Worm (Caenorhabditis elegans) whole organism, L1 larva: ENCODE data around the gene T02B11.3.

Experiments
- C16A3.4 ChIP-seq: fragments of 150-350 bp; optimal IDR thresholded peaks from 2 replicates; lab custom pipeline; 2014; ENCODE audit warnings: missing biosample characterization, missing genetic modification characterization
- Y116A8C.19 ChIP-seq: sonication (generic microtip); optimal IDR thresholded peaks from 2 replicates; lab custom pipeline; 2016; ENCODE audit warnings: missing compliant biosample characterization, missing genetic modification characterization, borderline replicate concordance
- alr-1 ChIP-seq: fragments of 200-800 bp; sonication (Bioruptor generic); optimal IDR thresholded peaks from 2 replicates; lab custom pipeline; 2018; ENCODE audit warnings: borderline replicate concordance, mild to moderate bottlenecking, missing genetic modification characterization, missing compliant biosample characterization
- ceh-63 ChIP-seq: fragments of 200-800 bp; sonication (Bioruptor generic); optimal IDR thresholded peaks from 2 replicates; lab custom pipeline; 2018; ENCODE audit warnings: mild to moderate bottlenecking, missing genetic modification characterization, missing compliant biosample characterization
- ceh-8 ChIP-seq: fragments of 200-800 bp; sonication (Bioruptor generic); optimal IDR thresholded peaks from 2 replicates; lab custom pipeline; 2018; ENCODE audit warnings: mild to moderate bottlenecking, missing genetic modification characterization, moderate library complexity, missing compliant biosample characterization
- ces-1 ChIP-seq: fragments of 150-350 bp; optimal IDR thresholded peaks from 2 replicates; lab custom pipeline; 2014; ENCODE audit warnings: missing biosample characterization, missing genetic modification reagents, missing genetic modification characterization
- dsc-1 ChIP-seq: sonication (generic microtip); optimal IDR thresholded peaks from 2 replicates; lab custom pipeline; 2016; ENCODE audit warnings: mild to moderate bottlenecking, missing genetic modification characterization, missing compliant biosample characterization
- egl-13 ChIP-seq: sonication (generic microtip); optimal IDR thresholded peaks from 2 replicates; lab custom pipeline; 2016; ENCODE audit warnings: missing genotype, missing genetic modification reagents, missing genetic modification characterization, missing compliant biosample characterization
- egl-27 ChIP-seq, 2 experiments: fragments of 150-350 bp in 1 of 2; sonication (generic microtip); optimal IDR thresholded peaks; 3 replicates each; lab custom pipeline; 2017 to 2018; ENCODE audit warnings: missing biosample characterization in 2 of 2, missing genetic modification characterization in 2 of 2, missing genetic modification reagents in 2 of 2
- elt-2 ChIP-seq: sonication (generic microtip); optimal IDR thresholded peaks from 2 replicates; lab custom pipeline; 2016; ENCODE audit warnings: missing genetic modification characterization, mild to moderate bottlenecking, inconsistent platforms, missing compliant biosample characterization, missing genetic modification reagents
- elt-3 ChIP-seq, 6 experiments: fragments of 150-350 bp in 1 of 6; sonication (generic microtip); optimal IDR thresholded peaks; 2 replicates each; lab custom pipeline; 2017 to 2018; ENCODE audit warnings: missing biosample characterization in 6 of 6, missing genetic modification characterization in 6 of 6, inconsistent platforms in 1 of 6
- ets-5 ChIP-seq: fragments of 200-800 bp; sonication (Bioruptor generic); IDR thresholded peaks from 2 replicates; pipeline ENCODE4 v1.3.6; 2022; ENCODE audit warnings: missing genetic modification characterization, missing compliant biosample characterization
- fkh-10 ChIP-seq: sonication (generic microtip); optimal IDR thresholded peaks from 2 replicates; lab custom pipeline; 2017; ENCODE audit warnings: missing biosample characterization, missing genetic modification reagents, missing genetic modification characterization
- fos-1 ChIP-seq: fragments of 150-350 bp; optimal IDR thresholded peaks from 2 replicates; lab custom pipeline; 2014; ENCODE audit warnings: missing biosample characterization, missing genetic modification characterization
- grh-1 ChIP-seq: fragments of 200-800 bp; sonication (Bioruptor generic); IDR thresholded peaks from 2 replicates; pipeline ENCODE4 v1.3.6; 2022; ENCODE audit warnings: missing genetic modification reagents, missing genetic modification characterization, missing compliant biosample characterization
- hlh-4 ChIP-seq: sonication (generic microtip); optimal IDR thresholded peaks from 2 replicates; lab custom pipeline; 2016; ENCODE audit warnings: mild to moderate bottlenecking, missing genetic modification characterization, missing compliant biosample characterization
- hpl-2 ChIP-seq: fragments of 150-350 bp; optimal IDR thresholded peaks from 2 replicates; lab custom pipeline; 2014; ENCODE audit warnings: missing biosample characterization, missing genetic modification reagents, missing genetic modification characterization
- irx-1 ChIP-seq: sonication (generic microtip); optimal IDR thresholded peaks from 2 replicates; lab custom pipeline; 2016; ENCODE audit warnings: missing genetic modification characterization, missing compliant biosample characterization
- jun-1 ChIP-seq: fragments of 150-350 bp; optimal IDR thresholded peaks from 2 replicates; lab custom pipeline; 2014; ENCODE audit warnings: missing biosample characterization, missing genetic modification reagents, missing genetic modification characterization
- lin-14 ChIP-seq: fragments of 200-800 bp; sonication (Bioruptor generic); optimal IDR thresholded peaks from 2 replicates; lab custom pipeline; 2018; ENCODE audit warnings: mild to moderate bottlenecking, missing genetic modification characterization, moderate library complexity, missing compliant biosample characterization
- lir-3 ChIP-seq: sonication (generic microtip); optimal IDR thresholded peaks from 2 replicates; lab custom pipeline; 2016; ENCODE audit warnings: mild to moderate bottlenecking, missing genetic modification characterization, moderate library complexity, missing compliant biosample characterization; ENCODE audit not compliant: poor library complexity
- lsy-2 ChIP-seq, 2 experiments: fragments of 150-350 bp; optimal IDR thresholded peaks; 2 replicates each; lab custom pipeline; 2014; ENCODE audit warnings: missing biosample characterization in 2 of 2, missing genetic modification characterization in 2 of 2
- mab-9 ChIP-seq: fragments of 200-800 bp; sonication (Bioruptor generic); IDR thresholded peaks from 2 replicates; pipeline ENCODE4 v1.3.6; 2022; ENCODE audit warnings: missing genetic modification reagents, missing genetic modification characterization, missing compliant biosample characterization
- mep-1 ChIP-seq: fragments of 150-350 bp; optimal IDR thresholded peaks from 2 replicates; lab custom pipeline; 2014; ENCODE audit warnings: missing biosample characterization, missing genetic modification characterization
- nhr-12 ChIP-seq: sonication (generic microtip); optimal IDR thresholded peaks from 2 replicates; lab custom pipeline; 2017; ENCODE audit warnings: missing biosample characterization, missing genetic modification characterization
- nhr-19 ChIP-seq: fragments of 200-800 bp; sonication (Bioruptor generic); conservative IDR thresholded peaks from 2 replicates; pipeline ENCODE4 v1.3.6; 2022; ENCODE audit warnings: missing genetic modification characterization, missing compliant biosample characterization
- nhr-20 ChIP-seq: sonication (generic microtip); optimal IDR thresholded peaks from 2 replicates; lab custom pipeline; 2016; ENCODE audit warnings: mild to moderate bottlenecking, missing genetic modification characterization, missing compliant biosample characterization
- nhr-28 ChIP-seq: fragments of 150-350 bp; optimal IDR thresholded peaks from 2 replicates; lab custom pipeline; 2014; ENCODE audit warnings: missing biosample characterization, missing genetic modification characterization
- nhr-71 ChIP-seq: sonication (generic microtip); optimal IDR thresholded peaks from 2 replicates; lab custom pipeline; 2016; ENCODE audit warnings: mild to moderate bottlenecking, missing genetic modification characterization, moderate library complexity, missing compliant biosample characterization
- nhr-77 ChIP-seq: fragments of 150-350 bp; optimal IDR thresholded peaks from 2 replicates; lab custom pipeline; 2014; ENCODE audit warnings: missing biosample characterization, missing genetic modification characterization
- nhr-85 ChIP-seq: sonication (generic microtip); peaks from one replicate; lab custom pipeline; 2016; ENCODE audit warnings: missing genetic modification characterization, inconsistent platforms, missing compliant biosample characterization
- nhr-90 ChIP-seq: sonication (generic microtip); optimal IDR thresholded peaks from 2 replicates; lab custom pipeline; 2016; ENCODE audit warnings: mild to moderate bottlenecking, missing genetic modification characterization, missing compliant biosample characterization; ENCODE audit not compliant: poor library complexity
- pax-3 ChIP-seq: fragments of 200-800 bp; sonication (Bioruptor generic); optimal IDR thresholded peaks from 2 replicates; lab custom pipeline; 2018; ENCODE audit warnings: mild to moderate bottlenecking, missing genetic modification characterization, moderate library complexity, missing compliant biosample characterization
- pqm-1 ChIP-seq: sonication (generic microtip); optimal IDR thresholded peaks from 3 replicates; lab custom pipeline; 2017; ENCODE audit warnings: missing biosample characterization, missing genetic modification characterization
- rnt-1 ChIP-seq: sonication (generic microtip); optimal IDR thresholded peaks from 2 replicates; lab custom pipeline; 2016; ENCODE audit warnings: mild to moderate bottlenecking, missing genetic modification characterization, moderate library complexity, missing compliant biosample characterization
- snu-23 ChIP-seq: sonication (generic microtip); optimal IDR thresholded peaks from 2 replicates; lab custom pipeline; 2016; ENCODE audit warnings: missing genetic modification characterization, missing compliant biosample characterization
- swsn-7 ChIP-seq: sonication (generic microtip); optimal IDR thresholded peaks from 2 replicates; lab custom pipeline; 2016; ENCODE audit warnings: missing genetic modification characterization, missing compliant biosample characterization
- tbx-2 ChIP-seq: sonication (generic microtip); optimal IDR thresholded peaks from 2 replicates; lab custom pipeline; 2016; ENCODE audit warnings: missing genetic modification characterization, missing compliant biosample characterization
- tlp-1 ChIP-seq: fragments of 150-350 bp; optimal IDR thresholded peaks from 2 replicates; lab custom pipeline; 2014; ENCODE audit warnings: missing biosample characterization, missing genetic modification characterization
- unc-30 ChIP-seq: sonication (generic microtip); optimal IDR thresholded peaks from 2 replicates; lab custom pipeline; 2017; ENCODE audit warnings: missing biosample characterization, missing genetic modification characterization
- unc-86 ChIP-seq: sonication (generic microtip); optimal IDR thresholded peaks from 2 replicates; lab custom pipeline; 2016; ENCODE audit warnings: missing genetic modification characterization, missing compliant biosample characterization
- unc-98 ChIP-seq: fragments of 200-800 bp; sonication (Bioruptor generic); IDR thresholded peaks from 2 replicates; pipeline ENCODE4 v1.3.6; 2022; ENCODE audit warnings: missing genetic modification characterization, missing compliant biosample characterization
- vab-15 ChIP-seq: sonication (generic microtip); optimal IDR thresholded peaks from 2 replicates; lab custom pipeline; 2017; ENCODE audit warnings: missing genotype, mild to moderate bottlenecking, missing genetic modification characterization, missing compliant biosample characterization
- xbp-1 ChIP-seq: sonication (generic microtip); optimal IDR thresholded peaks from 2 replicates; lab custom pipeline; 2016; ENCODE audit warnings: missing genetic modification characterization, missing compliant biosample characterization
- zip-4 ChIP-seq: fragments of 200-800 bp; sonication (Bioruptor generic); optimal IDR thresholded peaks from 2 replicates; lab custom pipeline; 2018; ENCODE audit warnings: mild to moderate bottlenecking, missing genetic modification characterization, moderate library complexity, missing compliant biosample characterization
- ztf-4 ChIP-seq: fragments of 150-350 bp; optimal IDR thresholded peaks from 2 replicates; lab custom pipeline; 2014; ENCODE audit warnings: missing biosample characterization, missing genetic modification characterization

Gene T02B11.3

DNA sequence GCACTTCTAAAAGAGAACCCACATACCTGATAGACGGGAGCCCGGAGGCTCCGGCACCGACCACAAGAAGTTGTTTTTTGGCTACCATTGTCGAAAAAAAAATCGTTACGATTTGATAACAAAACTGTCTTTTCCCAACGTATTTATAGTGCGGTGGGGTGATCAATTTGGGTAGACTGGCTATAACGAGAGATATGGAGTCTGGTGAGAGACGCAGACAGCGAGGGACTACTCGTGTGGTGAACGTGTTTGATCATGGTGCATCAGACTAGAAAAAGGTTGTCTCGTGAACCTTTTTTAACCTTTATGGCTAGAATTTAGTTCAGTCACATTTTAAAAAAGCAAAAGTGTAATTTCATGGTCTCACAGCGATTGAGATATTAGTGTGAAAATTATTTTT, 36.8 kb upstream of the T02B11.3 start, which contains the start of gene fmo-5 (continued):
- TF ChIP-seq tbx-2 (tag; lab: Kevin White, UChicago), result peak; percentile 48
- TF ChIP-seq zip-4 (GFP tag; lab: Kevin White, UChicago), result no peak
- TF ChIP-seq jun-1 (tag; lab: Kevin White, UChicago), result no peak
- no peak for TF ChIP-seq pqm-1
- no peak for TF ChIP-seq nhr-71 (tag; lab: Kevin White, UChicago)
- no peak for TF ChIP-seq lsy-2 (tag; optimal IDR thresholded peaks at IDR 0.05; lab: Kevin White, UChicago)
- no peak for TF ChIP-seq mab-9
- no peak for TF ChIP-seq egl-13 (tag; lab: Kevin White, UChicago)
- no peak for TF ChIP-seq ceh-8
- TF ChIP-seq lin-14 (GFP tag; lab: Kevin White, UChicago), result no peak
- TF ChIP-seq ets-5 (GFP tag; lab: Robert Waterston, UW), result no peak
- TF ChIP-seq Y116A8C.19, result no peak
- no peak for TF ChIP-seq C16A3.4 (tag; lab: Kevin White, UChicago)
- TF ChIP-seq snu-23 (GFP tag; lab: Kevin White, UChicago), result peak; percentile 64
- TF ChIP-seq ces-1 (GFP tag; lab: Kevin White, UChicago), result no peak
- TF ChIP-seq unc-30 (tag; lab: Kevin White, UChicago), result no peak
- peak; percentile 49 for TF ChIP-seq elt-2 (tag; lab: Kevin White, UChicago)
- no peak for TF ChIP-seq hpl-2 (GFP tag; lab: Kevin White, UChicago)
- TF ChIP-seq tlp-1, result no peak
- TF ChIP-seq egl-27 (tag; optimal IDR thresholded peaks at IDR 0.05; lab: Kevin White, UChicago), result no peak
- TF ChIP-seq vab-15 (tag; lab: Kevin White, UChicago), result no peak
- no peak for TF ChIP-seq swsn-7
- TF ChIP-seq ceh-63 (GFP tag; lab: Kevin White, UChicago), result no peak
- no peak for TF ChIP-seq alr-1 (tag; lab: Kevin White, UChicago)
- TF ChIP-seq nhr-77, result no peak
- TF ChIP-seq ztf-4 (tag; lab: Kevin White, UChicago), result peak; percentile 1
- peak; percentile 66 for TF ChIP-seq nhr-90
- no peak for TF ChIP-seq lir-3 (tag; lab: Kevin White, UChicago)
- no peak for TF ChIP-seq pax-3 (tag; lab: Kevin White, UChicago)
- TF ChIP-seq nhr-19 (GFP tag; lab: Robert Waterston, UW), result no peak
- no peak for TF ChIP-seq xbp-1
- TF ChIP-seq rnt-1 (tag; lab: Kevin White, UChicago), result peak; percentile 46
- no peak for TF ChIP-seq nhr-28
- no peak for TF ChIP-seq dsc-1 (tag; lab: Kevin White, UChicago)
- no peak for TF ChIP-seq hlh-4 (tag; lab: Kevin White, UChicago)
- TF ChIP-seq grh-1 (GFP tag; lab: Robert Waterston, UW), result 0 out of 2 replicates have a peak, but pooled peaks have one; percentile 35
- no peak for TF ChIP-seq mep-1 (tag; lab: Kevin White, UChicago)
- peak; percentile 88 for TF ChIP-seq nhr-20 (tag; lab: Kevin White, UChicago)
- TF ChIP-seq unc-86 (tag; lab: Kevin White, UChicago), result no peak
- no peak for TF ChIP-seq fos-1
- TF ChIP-seq irx-1 (tag; lab: Kevin White, UChicago), result no peak
- no peak for TF ChIP-seq unc-98 (GFP tag; lab: Robert Waterston, UW)
- no peak for TF ChIP-seq nhr-12 (tag; lab: Kevin White, UChicago)
- TF ChIP-seq elt-3 (tag; optimal IDR thresholded peaks at IDR 0.05; lab: Kevin White, UChicago), result peak in 3 of 6 experiments; percentile 18 to 60 (median 42)
- peak; percentile 73 for TF ChIP-seq nhr-85 (tag; lab: Kevin White, UChicago)
- TF ChIP-seq fkh-10 (GFP tag; lab: Kevin White, UChicago), result no peak
- TF ChIP-seq, all 84 proteins: peak for 16
